Worm (Caenorhabditis elegans): Measurements from ENCODE around the gene Y57G7A.11.

DNA sequence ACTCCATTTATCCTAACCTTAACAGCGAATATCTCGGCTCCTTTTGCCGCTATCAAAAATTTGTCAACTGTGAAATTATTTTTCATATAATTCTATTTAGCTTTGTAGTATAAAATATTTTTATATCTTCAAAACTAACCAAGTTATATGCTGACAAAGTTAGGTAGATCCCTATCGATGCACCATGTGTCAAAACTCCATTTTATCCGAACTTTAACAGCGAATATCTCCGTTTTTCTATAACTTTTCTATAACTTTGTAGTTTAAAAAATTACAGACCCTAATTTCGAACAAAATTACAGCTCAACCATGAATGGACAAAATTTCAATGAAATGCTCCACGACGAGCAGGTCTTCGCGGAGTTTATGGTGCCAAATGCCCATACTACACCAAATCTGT, 19.1 kb upstream of the Y57G7A.11 start, which contains the start of gene Y57G7A.2:
- no peak for TF ChIP-seq ztf-11 (tag; optimal IDR thresholded peaks at IDR 0.05)
- TF ChIP-seq alr-1 (tag; optimal IDR thresholded peaks at IDR 0.05; ENCODE audit: borderline replicate concordance) = no peak
- TF ChIP-seq mdl-1 (tag; optimal IDR thresholded peaks at IDR 0.05) = no peak
- no peak for TF ChIP-seq elt-3 (tag; optimal IDR thresholded peaks at IDR 0.05)
- no peak for TF ChIP-seq pqm-1 (tag; optimal IDR thresholded peaks at IDR 0.05)
- no peak for TF ChIP-seq blmp-1 (tag; optimal IDR thresholded peaks at IDR 0.05)
- TF ChIP-seq lsy-2 (tag; optimal IDR thresholded peaks at IDR 0.05) = no peak

Measured in whole organism, L1 larva.